Worm (Caenorhabditis elegans) whole organism, late embryonic: ENCODE results near the gene T21E8.7.

Experiments
- C08G9.2 ChIP-seq: sonication (generic microtip); optimal IDR thresholded peaks from 2 replicates; lab custom pipeline; 2016; ENCODE audit warnings: mild to moderate bottlenecking, missing genetic modification characterization, moderate library complexity, missing compliant biosample characterization
- F13H6.1 ChIP-seq: sonication (generic microtip); optimal IDR thresholded peaks from 2 replicates; lab custom pipeline; 2016; ENCODE audit warnings: missing genetic modification characterization, missing compliant biosample characterization
- Y22D7AL.16 ChIP-seq: sonication (generic microtip); optimal IDR thresholded peaks from 2 replicates; lab custom pipeline; 2016; ENCODE audit warnings: missing genetic modification characterization, missing compliant biosample characterization
- ceh-14 ChIP-seq: sonication (generic microtip); optimal IDR thresholded peaks from 2 replicates; lab custom pipeline; 2016; ENCODE audit warnings: missing genotype, missing genetic modification characterization, missing compliant biosample characterization
- ceh-31 ChIP-seq: sonication (generic microtip); optimal IDR thresholded peaks from 2 replicates; lab custom pipeline; 2016; ENCODE audit warnings: missing genetic modification characterization, missing compliant biosample characterization
- ceh-45 ChIP-seq: fragments of 200-800 bp; sonication (Bioruptor generic); IDR thresholded peaks from 2 replicates; pipeline ENCODE4 v1.3.6; 2022; ENCODE audit warnings: missing genetic modification reagents, missing genetic modification characterization, missing compliant biosample characterization
- ceh-48 ChIP-seq: sonication (generic microtip); optimal IDR thresholded peaks from 2 replicates; lab custom pipeline; 2016; ENCODE audit warnings: missing genetic modification characterization, inconsistent platforms, missing compliant biosample characterization
- dmd-4 ChIP-seq: sonication (generic microtip); optimal IDR thresholded peaks from 2 replicates; lab custom pipeline; 2016; ENCODE audit warnings: borderline replicate concordance, missing genetic modification characterization, missing compliant biosample characterization
- elt-2 ChIP-seq: sonication (generic microtip); optimal IDR thresholded peaks from 2 replicates; lab custom pipeline; 2016; ENCODE audit warnings: missing genetic modification reagents, missing genetic modification characterization, missing compliant biosample characterization
- elt-4 ChIP-seq: sonication (generic microtip); optimal IDR thresholded peaks from 2 replicates; lab custom pipeline; 2016; ENCODE audit warnings: missing genetic modification characterization, missing compliant biosample characterization
- eyg-1 ChIP-seq: sonication (generic microtip); optimal IDR thresholded peaks from 2 replicates; lab custom pipeline; 2016; ENCODE audit warnings: missing genotype, missing genetic modification characterization, missing compliant biosample characterization
- fkh-10 ChIP-seq: fragments of 150-350 bp; optimal IDR thresholded peaks from 2 replicates; lab custom pipeline; 2014; ENCODE audit warnings: missing biosample characterization, missing genetic modification reagents, missing genetic modification characterization
- fkh-6 ChIP-seq: sonication (generic microtip); optimal IDR thresholded peaks from 2 replicates; lab custom pipeline; 2016; ENCODE audit warnings: missing genetic modification characterization, missing compliant biosample characterization
- hlh-6 ChIP-seq: sonication (generic microtip); optimal IDR thresholded peaks from 2 replicates; lab custom pipeline; 2016; ENCODE audit warnings: missing genotype, missing genetic modification characterization, missing compliant biosample characterization
- hlh-8 ChIP-seq: sonication (generic microtip); optimal IDR thresholded peaks from 2 replicates; lab custom pipeline; 2016; ENCODE audit warnings: missing genotype, missing genetic modification characterization, missing compliant biosample characterization
- mec-3 ChIP-seq: sonication (generic microtip); optimal IDR thresholded peaks from 2 replicates; lab custom pipeline; 2016; ENCODE audit warnings: borderline replicate concordance, missing genetic modification characterization, missing compliant biosample characterization
- nhr-232 ChIP-seq: sonication (generic microtip); optimal IDR thresholded peaks from 2 replicates; lab custom pipeline; 2016; ENCODE audit warnings: missing genetic modification characterization, missing compliant biosample characterization
- npax-4 ChIP-seq: sonication (generic microtip); optimal IDR thresholded peaks from 2 replicates; lab custom pipeline; 2016; ENCODE audit warnings: missing genetic modification characterization, missing compliant biosample characterization
- pag-3 ChIP-seq: sonication (generic microtip); optimal IDR thresholded peaks from 2 replicates; lab custom pipeline; 2016; ENCODE audit warnings: missing compliant biosample characterization, missing genetic modification characterization, borderline replicate concordance
- pat-9 ChIP-seq: fragments of 200-800 bp; sonication (Bioruptor generic); optimal IDR thresholded peaks from 2 replicates; lab custom pipeline; 2018; ENCODE audit warnings: mild to moderate bottlenecking, missing genetic modification characterization, moderate library complexity, missing compliant biosample characterization
- pax-1 ChIP-seq: fragments of 150-350 bp; optimal IDR thresholded peaks from 2 replicates; lab custom pipeline; 2014; ENCODE audit warnings: missing biosample characterization, missing genetic modification characterization
- pha-2 ChIP-seq: sonication (generic microtip); optimal IDR thresholded peaks from 2 replicates; lab custom pipeline; 2017; ENCODE audit warnings: mild to moderate bottlenecking, missing genetic modification characterization, missing compliant biosample characterization
- pha-4 ChIP-seq: fragments of 150-350 bp; optimal IDR thresholded peaks from 2 replicates; lab custom pipeline; 2018; ENCODE audit warnings: missing biosample characterization, missing genetic modification reagents, missing genetic modification characterization
- pros-1 ChIP-seq: fragments of 150-350 bp; optimal IDR thresholded peaks from 2 replicates; lab custom pipeline; 2014; ENCODE audit warnings: missing biosample characterization, missing genetic modification reagents, missing genetic modification characterization
- ref-2 ChIP-seq: sonication (generic microtip); optimal IDR thresholded peaks from 2 replicates; lab custom pipeline; 2016; ENCODE audit warnings: missing genetic modification characterization, missing compliant biosample characterization
- sdc-2 ChIP-seq: sonication (generic microtip); optimal IDR thresholded peaks from 2 replicates; lab custom pipeline; 2016; ENCODE audit warnings: missing genotype, missing genetic modification characterization, missing compliant biosample characterization
- sox-4 ChIP-seq: sonication (generic microtip); optimal IDR thresholded peaks from 2 replicates; lab custom pipeline; 2017; ENCODE audit warnings: mild to moderate bottlenecking, missing genetic modification characterization, inconsistent platforms, missing compliant biosample characterization
- tbx-2 ChIP-seq: sonication (generic microtip); optimal IDR thresholded peaks from 2 replicates; lab custom pipeline; 2016; ENCODE audit warnings: missing genetic modification characterization, missing compliant biosample characterization
- tbx-7 ChIP-seq: sonication (generic microtip); optimal IDR thresholded peaks from 2 replicates; lab custom pipeline; 2016; ENCODE audit warnings: missing genotype, missing genetic modification characterization, missing compliant biosample characterization
- unc-3 ChIP-seq, 2 experiments: fragments of 200-800 bp in 1 of 2; sonication (Bioruptor generic) in 1 of 2; sonication (generic microtip) in 1 of 2; conservative IDR thresholded peaks in 1 of 2; optimal IDR thresholded peaks in 1 of 2; 2 replicates each; pipeline versions ENCODE4 v1.3.6 to Lab custom; 2016 to 2022; ENCODE audit warnings: missing compliant biosample characterization in 2 of 2, missing genetic modification characterization in 2 of 2, missing genetic modification reagents in 1 of 2
- unc-42 ChIP-seq: sonication (generic microtip); optimal IDR thresholded peaks from 2 replicates; lab custom pipeline; 2016; ENCODE audit warnings: missing genotype, missing genetic modification characterization, missing compliant biosample characterization
- unc-55 ChIP-seq: sonication (generic microtip); optimal IDR thresholded peaks from 2 replicates; lab custom pipeline; 2017; ENCODE audit warnings: missing biosample characterization, missing genetic modification reagents, missing genetic modification characterization
- unc-86 ChIP-seq: sonication (generic microtip); optimal IDR thresholded peaks from 2 replicates; lab custom pipeline; 2016; ENCODE audit warnings: missing genetic modification characterization, missing compliant biosample characterization
- zip-5 ChIP-seq: sonication (generic microtip); optimal IDR thresholded peaks from 2 replicates; lab custom pipeline; 2016; ENCODE audit warnings: missing genetic modification characterization, missing compliant biosample characterization

T21E8.7 gene

DNA sequence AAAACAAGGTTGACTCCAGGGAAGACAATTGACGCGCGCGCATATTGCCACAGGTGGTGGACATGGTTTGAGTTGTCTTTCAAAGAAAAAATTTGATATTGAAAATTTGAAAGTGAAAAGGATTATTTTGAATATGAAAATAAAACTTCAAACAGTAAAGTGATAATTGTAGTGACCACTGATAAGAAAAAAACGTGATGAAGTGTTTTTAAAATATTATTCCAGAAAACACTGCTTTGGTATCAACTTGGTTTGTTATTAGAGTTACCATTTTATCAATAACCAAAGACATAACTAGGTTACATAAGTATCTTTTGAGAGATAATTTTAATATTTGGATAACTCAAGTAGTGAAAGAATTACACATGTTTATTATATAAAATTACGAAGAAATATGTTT is 32.9 kb downstream of the T21E8.7 start:
- TF ChIP-seq C08G9.2 (tag; lab: Kevin White, UChicago) = no peak

DNA sequence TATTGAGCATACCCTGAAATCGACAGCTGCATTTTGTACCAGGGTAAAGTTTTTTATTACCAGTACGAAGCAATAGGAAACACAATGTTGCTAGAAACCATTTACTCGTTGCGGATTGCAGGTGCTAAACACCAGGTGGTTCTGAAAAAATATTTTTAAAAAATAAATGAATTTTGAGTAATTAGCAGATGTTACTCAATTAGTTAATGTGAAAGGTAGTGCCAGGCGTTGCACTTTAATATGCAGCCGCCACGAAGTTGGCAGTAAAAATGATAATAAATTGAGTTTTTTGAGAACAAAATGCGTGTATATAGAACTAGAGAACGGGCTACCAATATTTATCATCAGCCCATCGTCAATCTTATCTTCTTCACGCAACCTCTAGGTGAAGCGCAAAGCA is 36.3 kb downstream of the T21E8.7 start, which contains the start of gene nstp-9:
Gene nstp-9, minus strand, starts transcription at position 101 of the 400 bp plus-strand sequence.
- TF ChIP-seq pat-9 (no peak), mec-3 (no peak), sox-4 (tag; lab: Kevin White, UChicago) (no peak), hlh-8 (tag; lab: Kevin White, UChicago) (no peak), ceh-14 (tag; lab: Kevin White, UChicago) (no peak), ref-2 (tag; lab: Kevin White, UChicago) (no peak), ceh-31 (tag; lab: Kevin White, UChicago) (no peak), unc-3 (GFP tag; conservative IDR thresholded peaks at IDR 0.05; lab: Robert Waterston, UW) (no peak), unc-3 (tag; optimal IDR thresholded peaks at IDR 0.05; lab: Kevin White, UChicago) (no peak), fkh-10 (no peak), zip-5 (tag; lab: Kevin White, UChicago) (no peak), unc-86 (no peak), eyg-1 (tag; lab: Kevin White, UChicago) (no peak), pha-4 (tag; lab: Kevin White, UChicago) (no peak), ceh-45 (GFP tag; lab: Robert Waterston, UW) (no peak), F13H6.1 (no peak), pag-3 (tag; lab: Kevin White, UChicago) (no peak), pax-1 (tag; lab: Kevin White, UChicago) (no peak), nhr-232 (no peak), hlh-6 (tag; lab: Kevin White, UChicago) (no peak), dmd-4 (no peak)

DNA sequence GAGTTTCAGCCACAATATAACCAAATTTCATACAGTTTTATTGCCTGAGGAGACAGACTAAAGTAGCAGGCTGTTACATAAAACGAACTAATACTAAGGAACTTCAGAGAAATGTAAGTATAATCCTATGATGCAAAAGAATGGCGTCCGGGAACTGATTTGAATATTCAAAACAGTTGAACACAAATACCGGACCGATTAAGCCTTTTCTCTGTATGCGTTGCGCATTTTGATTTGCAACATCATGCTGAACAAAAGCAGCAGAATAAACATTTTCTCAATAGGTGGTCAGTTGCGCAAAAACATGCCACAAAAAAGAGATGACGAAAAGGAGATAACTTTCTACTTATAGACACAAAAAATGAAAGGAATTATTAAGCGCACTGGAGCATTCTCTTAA is 40.7 kb downstream of the T21E8.7 start:
- TF ChIP-seq elt-4 (tag; lab: Kevin White, UChicago) = no peak
- TF ChIP-seq ref-2 (tag; lab: Kevin White, UChicago) = no peak
- TF ChIP-seq ceh-48 (tag; lab: Kevin White, UChicago) = no peak
- no peak for TF ChIP-seq unc-42
- no peak for TF ChIP-seq ceh-14 (tag; lab: Kevin White, UChicago)
- TF ChIP-seq pha-2 (tag; lab: Kevin White, UChicago) = no peak
- TF ChIP-seq npax-4 (tag; lab: Kevin White, UChicago) = no peak
- no peak for TF ChIP-seq elt-2 (tag; lab: Kevin White, UChicago)
- no peak for TF ChIP-seq F13H6.1

DNA sequence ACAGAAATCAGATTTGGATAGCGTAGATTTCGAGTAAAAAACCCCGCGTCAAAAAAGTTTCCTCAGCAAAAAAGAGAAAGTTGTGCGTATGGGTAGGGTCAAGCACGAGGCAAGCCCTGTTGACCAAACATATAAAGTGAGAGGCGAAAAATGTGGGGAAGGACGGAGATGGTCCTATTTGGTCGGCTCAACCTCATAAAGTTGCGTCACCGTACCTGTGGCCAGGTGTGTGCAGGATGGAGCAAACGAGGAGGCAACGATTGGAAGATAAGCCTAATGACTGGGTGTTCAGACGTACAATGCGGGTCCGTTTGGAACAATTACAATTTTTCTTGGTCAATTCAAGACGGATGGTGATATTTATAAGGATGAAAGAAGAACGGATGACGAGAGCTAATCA is 43.8 kb downstream of the T21E8.7 start:
- TF ChIP-seq sdc-2 (tag; lab: Kevin White, UChicago) (peak; percentile 14), tbx-2 (tag; lab: Kevin White, UChicago) (peak; percentile 48), Y22D7AL.16 (tag; lab: Kevin White, UChicago) (no peak)

DNA sequence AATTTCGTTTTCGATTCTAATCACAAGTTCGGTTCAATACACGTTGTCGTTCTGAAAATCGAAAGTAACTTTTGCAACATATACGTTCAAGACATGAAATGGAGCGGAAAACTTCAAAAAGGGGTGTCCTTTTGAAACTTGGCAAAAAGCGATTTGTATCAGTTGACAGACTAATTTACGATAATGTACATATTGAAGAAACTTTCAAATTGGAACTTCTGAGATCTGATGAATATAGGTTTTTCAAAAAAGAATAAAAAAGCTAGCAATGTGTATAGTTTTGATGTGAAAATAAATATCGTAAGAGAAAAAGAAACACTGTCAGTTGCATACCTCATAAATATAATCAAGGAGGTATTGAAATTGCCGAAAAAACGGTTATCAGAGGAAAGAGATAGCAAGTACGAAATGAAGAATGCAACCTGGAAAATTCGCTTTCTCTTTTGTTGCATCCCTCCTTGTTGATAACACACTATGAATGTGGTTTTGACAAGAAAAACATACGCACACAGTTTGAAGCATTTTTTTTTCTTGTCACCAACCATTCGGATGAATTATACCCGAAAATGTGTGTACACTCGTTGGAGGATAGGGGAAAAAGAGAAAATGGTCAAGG is 45.8 kb downstream of the T21E8.7 start, which contains the start of gene dgn-1:
Gene dgn-1, minus strand, starts transcription at position 51 of the 616 bp plus-strand sequence.
- TF ChIP-seq F13H6.1 = no peak
- TF ChIP-seq tbx-7 = no peak
- TF ChIP-seq fkh-6 (tag; lab: Kevin White, UChicago) = no peak

DNA sequence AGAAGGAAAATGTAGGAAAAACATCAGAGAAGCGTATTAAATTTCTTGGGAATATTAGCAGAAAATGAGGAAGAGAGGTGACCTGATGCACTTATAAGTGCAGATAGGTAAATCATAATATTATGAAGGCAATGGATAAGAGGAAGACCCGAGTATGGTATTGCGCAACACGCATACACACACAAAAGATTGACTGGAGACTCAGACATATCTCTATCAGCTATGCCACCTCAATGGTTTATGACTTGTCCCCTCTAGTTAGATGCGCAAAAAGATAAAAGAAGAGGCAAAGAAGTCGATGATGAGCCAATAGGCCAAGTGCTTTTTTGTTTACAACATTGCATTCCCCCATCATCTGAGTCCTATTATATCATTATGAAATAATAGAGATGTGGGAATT is 48.8 kb downstream of the T21E8.7 start:
- peak; percentile 17 for TF ChIP-seq unc-55
- TF ChIP-seq pros-1 (tag; lab: Kevin White, UChicago) = no peak
